Worm (Caenorhabditis elegans) whole organism, late embryonic: ENCODE measurements around the gene fbxc-20.

ENCODE experiments used
- C08G9.2 ChIP-seq: sonication (generic microtip); optimal IDR thresholded peaks from 2 replicates; lab custom pipeline; 2016; ENCODE audit warnings: mild to moderate bottlenecking, missing genetic modification characterization, moderate library complexity, missing compliant biosample characterization
- C38D4.7 ChIP-seq: fragments of 200-800 bp; sonication (Bioruptor generic); optimal IDR thresholded peaks from 2 replicates; lab custom pipeline; 2018; ENCODE audit warnings: mild to moderate bottlenecking, missing genetic modification characterization, moderate library complexity, missing compliant biosample characterization
- K09A11.1 ChIP-seq: sonication (generic microtip); optimal IDR thresholded peaks from 2 replicates; lab custom pipeline; 2017; ENCODE audit warnings: antibody characterized with exemption, mild to moderate bottlenecking, missing genetic modification characterization, missing compliant biosample characterization; ENCODE audit not compliant: insufficient read depth
- ahr-1 ChIP-seq: sonication (generic microtip); optimal IDR thresholded peaks from 2 replicates; lab custom pipeline; 2016; ENCODE audit warnings: missing genetic modification characterization, missing compliant biosample characterization
- ceh-18 ChIP-seq: sonication (generic microtip); optimal IDR thresholded peaks from 2 replicates; lab custom pipeline; 2016; ENCODE audit warnings: missing genetic modification characterization, missing compliant biosample characterization
- ceh-19 ChIP-seq: fragments of 200-800 bp; sonication (Bioruptor generic); optimal IDR thresholded peaks from 2 replicates; lab custom pipeline; 2018; ENCODE audit warnings: mild to moderate bottlenecking, missing genetic modification characterization, missing compliant biosample characterization
- ceh-2 ChIP-seq: sonication (generic microtip); optimal IDR thresholded peaks from 2 replicates; lab custom pipeline; 2016; ENCODE audit warnings: missing genotype, missing genetic modification characterization, missing compliant biosample characterization
- ceh-22 ChIP-seq: sonication (generic microtip); optimal IDR thresholded peaks from 2 replicates; lab custom pipeline; 2017; ENCODE audit warnings: missing biosample characterization, missing genetic modification characterization
- ceh-30 ChIP-seq: fragments of 150-350 bp; optimal IDR thresholded peaks from 2 replicates; lab custom pipeline; 2014; ENCODE audit warnings: missing biosample characterization, missing genetic modification characterization
- ceh-31 ChIP-seq: sonication (generic microtip); optimal IDR thresholded peaks from 2 replicates; lab custom pipeline; 2016; ENCODE audit warnings: missing genetic modification characterization, missing compliant biosample characterization
- ceh-34 ChIP-seq: sonication (generic microtip); optimal IDR thresholded peaks from 2 replicates; lab custom pipeline; 2016; ENCODE audit warnings: mild to moderate bottlenecking, missing genetic modification characterization, missing compliant biosample characterization
- ceh-48 ChIP-seq: sonication (generic microtip); optimal IDR thresholded peaks from 2 replicates; lab custom pipeline; 2016; ENCODE audit warnings: missing genetic modification characterization, inconsistent platforms, missing compliant biosample characterization
- che-1 ChIP-seq: sonication (generic microtip); optimal IDR thresholded peaks from 2 replicates; lab custom pipeline; 2016; ENCODE audit warnings: mild to moderate bottlenecking, missing genetic modification characterization, missing compliant biosample characterization
- dmd-4 ChIP-seq: sonication (generic microtip); optimal IDR thresholded peaks from 2 replicates; lab custom pipeline; 2016; ENCODE audit warnings: borderline replicate concordance, missing genetic modification characterization, missing compliant biosample characterization
- elt-4 ChIP-seq: sonication (generic microtip); optimal IDR thresholded peaks from 2 replicates; lab custom pipeline; 2016; ENCODE audit warnings: missing genetic modification characterization, missing compliant biosample characterization
- ets-4 ChIP-seq: sonication (generic microtip); optimal IDR thresholded peaks from 2 replicates; lab custom pipeline; 2016; ENCODE audit warnings: missing genetic modification characterization, missing compliant biosample characterization
- eyg-1 ChIP-seq: sonication (generic microtip); optimal IDR thresholded peaks from 2 replicates; lab custom pipeline; 2016; ENCODE audit warnings: missing genotype, missing genetic modification characterization, missing compliant biosample characterization
- fkh-10 ChIP-seq: fragments of 150-350 bp; optimal IDR thresholded peaks from 2 replicates; lab custom pipeline; 2014; ENCODE audit warnings: missing biosample characterization, missing genetic modification reagents, missing genetic modification characterization
- fkh-6 ChIP-seq: sonication (generic microtip); optimal IDR thresholded peaks from 2 replicates; lab custom pipeline; 2016; ENCODE audit warnings: missing genetic modification characterization, missing compliant biosample characterization
- hlh-13 ChIP-seq: fragments of 200-800 bp; sonication (Bioruptor generic); optimal IDR thresholded peaks from 2 replicates; lab custom pipeline; 2018; ENCODE audit warnings: mild to moderate bottlenecking, missing genetic modification characterization, missing compliant biosample characterization
- hlh-6 ChIP-seq: sonication (generic microtip); optimal IDR thresholded peaks from 2 replicates; lab custom pipeline; 2016; ENCODE audit warnings: missing genotype, missing genetic modification characterization, missing compliant biosample characterization
- hlh-8 ChIP-seq: sonication (generic microtip); optimal IDR thresholded peaks from 2 replicates; lab custom pipeline; 2016; ENCODE audit warnings: missing genotype, missing genetic modification characterization, missing compliant biosample characterization
- lim-6 ChIP-seq: sonication (generic microtip); optimal IDR thresholded peaks from 2 replicates; lab custom pipeline; 2016; ENCODE audit warnings: missing genetic modification characterization, missing compliant biosample characterization
- nfya-1 ChIP-seq: sonication (generic microtip); optimal IDR thresholded peaks from 2 replicates; lab custom pipeline; 2017; ENCODE audit warnings: missing genetic modification characterization, mild to moderate bottlenecking, missing compliant biosample characterization, antibody characterized with exemption, moderate library complexity
- nhr-232 ChIP-seq: sonication (generic microtip); optimal IDR thresholded peaks from 2 replicates; lab custom pipeline; 2016; ENCODE audit warnings: missing genetic modification characterization, missing compliant biosample characterization
- npax-4 ChIP-seq: sonication (generic microtip); optimal IDR thresholded peaks from 2 replicates; lab custom pipeline; 2016; ENCODE audit warnings: missing genetic modification characterization, missing compliant biosample characterization
- odd-2 ChIP-seq: sonication (generic microtip); optimal IDR thresholded peaks from 2 replicates; lab custom pipeline; 2017; ENCODE audit warnings: antibody characterized with exemption, mild to moderate bottlenecking, missing genetic modification characterization, missing compliant biosample characterization
- pag-3 ChIP-seq: sonication (generic microtip); optimal IDR thresholded peaks from 2 replicates; lab custom pipeline; 2016; ENCODE audit warnings: missing compliant biosample characterization, missing genetic modification characterization, borderline replicate concordance
- pax-1 ChIP-seq: fragments of 150-350 bp; optimal IDR thresholded peaks from 2 replicates; lab custom pipeline; 2014; ENCODE audit warnings: missing biosample characterization, missing genetic modification characterization
- pha-2 ChIP-seq: sonication (generic microtip); optimal IDR thresholded peaks from 2 replicates; lab custom pipeline; 2017; ENCODE audit warnings: mild to moderate bottlenecking, missing genetic modification characterization, missing compliant biosample characterization
- pha-4 ChIP-seq: fragments of 150-350 bp; optimal IDR thresholded peaks from 2 replicates; lab custom pipeline; 2018; ENCODE audit warnings: missing biosample characterization, missing genetic modification reagents, missing genetic modification characterization
- rnt-1 ChIP-seq: sonication (generic microtip); optimal IDR thresholded peaks from 2 replicates; lab custom pipeline; 2016; ENCODE audit warnings: missing genetic modification characterization, missing compliant biosample characterization
- sox-4 ChIP-seq: sonication (generic microtip); optimal IDR thresholded peaks from 2 replicates; lab custom pipeline; 2017; ENCODE audit warnings: mild to moderate bottlenecking, missing genetic modification characterization, inconsistent platforms, missing compliant biosample characterization
- tbx-2 ChIP-seq: sonication (generic microtip); optimal IDR thresholded peaks from 2 replicates; lab custom pipeline; 2016; ENCODE audit warnings: missing genetic modification characterization, missing compliant biosample characterization
- tbx-7 ChIP-seq: sonication (generic microtip); optimal IDR thresholded peaks from 2 replicates; lab custom pipeline; 2016; ENCODE audit warnings: missing genotype, missing genetic modification characterization, missing compliant biosample characterization
- unc-3 ChIP-seq, 2 experiments: fragments of 200-800 bp in 1 of 2; sonication (Bioruptor generic) in 1 of 2; sonication (generic microtip) in 1 of 2; conservative IDR thresholded peaks in 1 of 2; optimal IDR thresholded peaks in 1 of 2; 2 replicates each; pipeline versions ENCODE4 v1.3.6 to Lab custom; 2016 to 2022; ENCODE audit warnings: missing compliant biosample characterization in 2 of 2, missing genetic modification characterization in 2 of 2, missing genetic modification reagents in 1 of 2
- unc-42 ChIP-seq: sonication (generic microtip); optimal IDR thresholded peaks from 2 replicates; lab custom pipeline; 2016; ENCODE audit warnings: missing genotype, missing genetic modification characterization, missing compliant biosample characterization
- unc-55 ChIP-seq: sonication (generic microtip); optimal IDR thresholded peaks from 2 replicates; lab custom pipeline; 2017; ENCODE audit warnings: missing biosample characterization, missing genetic modification reagents, missing genetic modification characterization
- unc-86 ChIP-seq: sonication (generic microtip); optimal IDR thresholded peaks from 2 replicates; lab custom pipeline; 2016; ENCODE audit warnings: missing genetic modification characterization, missing compliant biosample characterization
- ztf-16 ChIP-seq: sonication (generic microtip); optimal IDR thresholded peaks from 2 replicates; lab custom pipeline; 2017; ENCODE audit warnings: missing genetic modification characterization, missing compliant biosample characterization

fbxc-20 gene

DNA sequence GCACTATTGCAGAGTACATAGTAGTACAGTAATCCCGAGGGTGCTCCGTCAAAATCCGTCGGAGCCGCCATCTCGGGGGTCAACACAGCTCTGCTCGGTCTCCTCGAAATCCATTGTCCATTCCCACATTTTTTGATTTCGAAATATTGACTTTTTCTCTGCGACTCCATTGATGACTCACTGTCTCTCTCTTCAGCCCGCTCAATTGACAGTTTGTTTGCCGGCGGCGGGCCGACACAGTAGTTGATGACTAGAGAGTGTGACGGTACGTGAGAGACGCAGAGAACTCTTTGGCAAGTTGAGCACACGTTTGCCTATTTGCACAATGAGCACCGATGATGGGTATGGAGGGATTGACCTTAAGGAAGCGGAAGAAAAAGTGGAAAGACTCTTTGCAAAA, 35.9 kb downstream of the fbxc-20 start:
- TF ChIP-seq elt-4 (tag; lab: Kevin White, UChicago) (no peak), unc-55 (GFP tag; lab: Kevin White, UChicago) (no peak), che-1 (tag; lab: Kevin White, UChicago) (no peak), ceh-2 (tag; lab: Kevin White, UChicago) (peak; percentile 53), lim-6 (no peak), eyg-1 (no peak), ceh-22 (tag; lab: Kevin White, UChicago) (no peak), ceh-18 (tag; lab: Kevin White, UChicago) (peak; percentile 45), ceh-34 (peak; percentile 62), fkh-6 (tag; lab: Kevin White, UChicago) (no peak), pax-1 (tag; lab: Kevin White, UChicago) (peak; percentile 71), rnt-1 (tag; lab: Kevin White, UChicago) (no peak), ceh-30 (tag; lab: Kevin White, UChicago) (no peak), unc-3 (GFP tag; conservative IDR thresholded peaks at IDR 0.05; lab: Robert Waterston, UW) (no peak), unc-3 (tag; optimal IDR thresholded peaks at IDR 0.05; lab: Kevin White, UChicago) (no peak), pag-3 (no peak), tbx-2 (peak; percentile 67), npax-4 (tag; lab: Kevin White, UChicago) (no peak), ahr-1 (no peak), ztf-16 (tag; lab: Kevin White, UChicago) (no peak), ceh-48 (tag; lab: Kevin White, UChicago) (no peak), pha-4 (tag; lab: Kevin White, UChicago) (no peak), pha-2 (tag; lab: Kevin White, UChicago) (peak; percentile 75), ceh-31 (no peak), K09A11.1 (no peak), unc-86 (tag; lab: Kevin White, UChicago) (no peak), fkh-10 (GFP tag; lab: Kevin White, UChicago) (no peak), ets-4 (tag; lab: Kevin White, UChicago) (peak; percentile 40), hlh-8 (tag; lab: Kevin White, UChicago) (no peak), hlh-6 (tag; lab: Kevin White, UChicago) (no peak), sox-4 (tag; lab: Kevin White, UChicago) (no peak)

DNA sequence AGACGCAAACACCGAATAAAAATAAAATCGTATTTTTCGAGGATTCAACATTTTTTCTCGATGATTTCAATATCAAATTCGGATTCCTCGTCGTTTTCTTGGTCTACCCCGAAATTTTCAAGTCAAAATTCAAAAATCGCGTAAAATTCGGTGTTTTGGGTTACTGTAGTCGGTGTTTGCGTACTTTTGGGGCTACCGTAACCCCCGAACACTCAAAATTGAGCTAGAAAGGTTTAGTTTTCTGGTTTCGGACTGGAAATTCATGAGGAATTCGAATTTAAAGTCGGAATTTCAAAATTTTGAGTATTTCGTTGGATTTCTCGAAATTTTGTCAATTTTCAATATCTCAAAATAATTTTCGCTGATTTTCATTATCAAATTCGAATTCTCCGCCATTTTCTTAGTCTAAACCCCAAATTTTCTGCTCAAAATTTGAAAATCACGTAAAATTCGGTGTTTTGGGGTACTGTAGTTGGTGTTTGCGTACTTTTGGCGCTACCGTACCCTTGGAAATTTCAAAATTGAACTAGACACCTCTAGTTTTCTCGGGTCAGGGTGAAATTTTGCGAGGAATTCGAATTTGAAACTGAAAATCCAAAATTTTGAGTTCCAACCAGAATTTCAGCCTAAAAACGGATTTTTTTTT, 37.1 kb downstream of the fbxc-20 start:
- TF ChIP-seq C08G9.2 (tag; lab: Kevin White, UChicago) (no peak), unc-55 (GFP tag; lab: Kevin White, UChicago) (no peak), ceh-19 (GFP tag; lab: Kevin White, UChicago) (no peak), dmd-4 (tag; lab: Kevin White, UChicago) (no peak), C38D4.7 (GFP tag; lab: Kevin White, UChicago) (no peak), fkh-10 (GFP tag; lab: Kevin White, UChicago) (no peak), unc-42 (no peak)

DNA sequence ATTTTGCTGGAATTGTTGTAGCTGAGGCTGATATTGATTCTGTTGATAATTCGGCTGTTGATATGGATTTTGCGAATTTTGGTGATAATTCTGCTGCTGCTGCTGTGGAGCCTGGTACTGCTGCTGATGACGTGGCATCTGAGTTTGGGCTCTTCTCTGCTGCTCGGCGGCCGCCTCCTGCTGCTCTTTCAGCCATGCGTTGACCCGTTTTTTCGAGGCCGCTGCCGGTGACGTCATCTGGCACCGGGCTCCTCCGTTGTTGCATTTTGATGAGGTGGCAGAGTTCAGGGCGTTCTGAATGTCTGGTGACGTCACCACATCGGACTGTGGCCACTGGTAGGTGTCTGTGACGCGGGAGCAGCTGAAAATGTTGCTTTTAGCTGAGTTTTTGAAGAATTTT, 38.0 kb downstream of the fbxc-20 start:
- TF ChIP-seq unc-3 (GFP tag; conservative IDR thresholded peaks at IDR 0.05; lab: Robert Waterston, UW): no peak
- TF ChIP-seq unc-3 (tag; optimal IDR thresholded peaks at IDR 0.05; lab: Kevin White, UChicago): no peak
- TF ChIP-seq C38D4.7 (GFP tag; lab: Kevin White, UChicago): no peak
- no peak for TF ChIP-seq npax-4 (tag; lab: Kevin White, UChicago)
- TF ChIP-seq odd-2: no peak
- no peak for TF ChIP-seq hlh-13 (GFP tag; lab: Kevin White, UChicago)
- no peak for TF ChIP-seq unc-55 (GFP tag; lab: Kevin White, UChicago)
- TF ChIP-seq unc-86 (tag; lab: Kevin White, UChicago): no peak
- TF ChIP-seq nfya-1: no peak
- TF ChIP-seq tbx-7 (tag; lab: Kevin White, UChicago): no peak
- TF ChIP-seq nhr-232 (tag; lab: Kevin White, UChicago): no peak
- TF ChIP-seq C08G9.2 (tag; lab: Kevin White, UChicago): no peak
